Worm (Caenorhabditis elegans) whole organism, L3 larva: ENCODE results near the gene srbc-11.

Experiments
- R02D3.7 ChIP-seq: fragments of 150-350 bp; optimal IDR thresholded peaks from 2 replicates; lab custom pipeline; 2014; ENCODE audit warnings: missing biosample characterization, missing genetic modification characterization
- aly-2 ChIP-seq: fragments of 150-350 bp; optimal IDR thresholded peaks from 2 replicates; lab custom pipeline; 2014; ENCODE audit warnings: missing biosample characterization, missing genetic modification characterization
- ama-1 ChIP-seq: fragments of 150-350 bp; optimal IDR thresholded peaks from 2 replicates; lab custom pipeline; 2018
- ceh-16 ChIP-seq: sonication (generic microtip); optimal IDR thresholded peaks from 2 replicates; lab custom pipeline; 2017; ENCODE audit warnings: missing biosample characterization, missing genetic modification characterization
- ceh-82 ChIP-seq: fragments of 150-350 bp; optimal IDR thresholded peaks from 2 replicates; lab custom pipeline; 2014; ENCODE audit warnings: missing biosample characterization, missing genetic modification characterization
- ceh-9 ChIP-seq: sonication (generic microtip); optimal IDR thresholded peaks from 2 replicates; lab custom pipeline; 2018; ENCODE audit warnings: missing biosample characterization, missing genetic modification characterization
- daf-12 ChIP-seq: fragments of 150-350 bp; optimal IDR thresholded peaks from 2 replicates; lab custom pipeline; 2014; ENCODE audit warnings: missing biosample characterization, missing genetic modification reagents, missing genetic modification characterization
- egl-27 ChIP-seq: sonication (generic microtip); optimal IDR thresholded peaks from 4 replicates; lab custom pipeline; 2017; ENCODE audit warnings: missing biosample characterization, missing genetic modification reagents, missing genetic modification characterization
- elt-1 ChIP-seq: fragments of 150-350 bp; optimal IDR thresholded peaks from 2 replicates; lab custom pipeline; 2014; ENCODE audit warnings: missing biosample characterization, missing genetic modification characterization
- elt-2 ChIP-seq: sonication (generic microtip); optimal IDR thresholded peaks from 2 replicates; lab custom pipeline; 2016; ENCODE audit warnings: missing genetic modification reagents, mild to moderate bottlenecking, missing genetic modification characterization, missing compliant biosample characterization
- elt-3 ChIP-seq, 3 experiments: fragments of 150-350 bp in 1 of 3; sonication (generic microtip) in 2 of 3; optimal IDR thresholded peaks; 2 replicates in 2 of 3; 4 replicates in 1 of 3; lab custom pipeline; 2014 to 2017; ENCODE audit warnings: missing biosample characterization in 3 of 3, missing genetic modification characterization in 3 of 3
- eor-1 ChIP-seq, 2 experiments: fragments of 150-350 bp; optimal IDR thresholded peaks; 2 replicates each; lab custom pipeline; 2014 to 2018; ENCODE audit warnings: missing biosample characterization in 2 of 2, missing genetic modification characterization in 2 of 2
- fkh-10 ChIP-seq: sonication (generic microtip); optimal IDR thresholded peaks from 2 replicates; lab custom pipeline; 2017; ENCODE audit warnings: missing biosample characterization, missing genetic modification reagents, missing genetic modification characterization
- fkh-2 ChIP-seq: fragments of 150-350 bp; optimal IDR thresholded peaks from 2 replicates; lab custom pipeline; 2014; ENCODE audit warnings: missing biosample characterization, missing genetic modification reagents, missing genetic modification characterization
- hmg-11 ChIP-seq: sonication (generic microtip); optimal IDR thresholded peaks from 2 replicates; lab custom pipeline; 2016; ENCODE audit warnings: missing genetic modification characterization, missing compliant biosample characterization
- jun-1 ChIP-seq: fragments of 150-350 bp; optimal IDR thresholded peaks from 2 replicates; lab custom pipeline; 2014; ENCODE audit warnings: missing biosample characterization, missing genetic modification reagents, missing genetic modification characterization
- lin-15B ChIP-seq: fragments of 150-350 bp; optimal IDR thresholded peaks from 2 replicates; lab custom pipeline; 2014; ENCODE audit warnings: missing biosample characterization, missing genetic modification characterization
- lin-39 ChIP-seq: fragments of 150-350 bp; optimal IDR thresholded peaks from 2 replicates; lab custom pipeline; 2018; ENCODE audit warnings: missing biosample characterization, missing genetic modification reagents, missing genetic modification characterization
- lsy-12 ChIP-seq: sonication (generic microtip); optimal IDR thresholded peaks from 2 replicates; lab custom pipeline; 2016; ENCODE audit warnings: mild to moderate bottlenecking, missing genetic modification characterization, missing compliant biosample characterization
- mdl-1 ChIP-seq: fragments of 150-350 bp; optimal IDR thresholded peaks from 2 replicates; lab custom pipeline; 2014; ENCODE audit warnings: missing biosample characterization, missing genetic modification characterization
- mml-1 ChIP-seq: fragments of 150-350 bp; sonication (generic microtip); optimal IDR thresholded peaks from 3 replicates; lab custom pipeline; 2014; ENCODE audit warnings: missing biosample characterization, missing genetic modification characterization
- nfya-1 ChIP-seq: sonication (generic microtip); optimal IDR thresholded peaks from 2 replicates; lab custom pipeline; 2017; ENCODE audit warnings: missing genetic modification characterization, mild to moderate bottlenecking, missing compliant biosample characterization, antibody characterized with exemption, moderate library complexity; ENCODE audit not compliant: insufficient read depth
- nhr-11 ChIP-seq: fragments of 150-350 bp; optimal IDR thresholded peaks from 2 replicates; lab custom pipeline; 2014; ENCODE audit warnings: missing biosample characterization, missing genetic modification characterization
- nhr-23 ChIP-seq: fragments of 150-350 bp; optimal IDR thresholded peaks from 2 replicates; lab custom pipeline; 2014; ENCODE audit warnings: missing biosample characterization, missing genetic modification reagents, missing genetic modification characterization
- nhr-237 ChIP-seq: fragments of 150-350 bp; optimal IDR thresholded peaks from 2 replicates; lab custom pipeline; 2014; ENCODE audit warnings: missing biosample characterization, missing genetic modification characterization
- nhr-25 ChIP-seq: sonication (generic microtip); optimal IDR thresholded peaks from 2 replicates; lab custom pipeline; 2017; ENCODE audit warnings: missing biosample characterization, missing genetic modification characterization
- nhr-67 ChIP-seq: fragments of 150-350 bp; optimal IDR thresholded peaks from 2 replicates; lab custom pipeline; 2014; ENCODE audit warnings: missing biosample characterization, missing genetic modification characterization
- pha-4 ChIP-seq: fragments of 150-350 bp; optimal IDR thresholded peaks from 2 replicates; lab custom pipeline; 2014; ENCODE audit warnings: missing biosample characterization, missing genetic modification reagents, missing genetic modification characterization
- pqm-1 ChIP-seq: fragments of 150-350 bp; optimal IDR thresholded peaks from 2 replicates; lab custom pipeline; 2017; ENCODE audit warnings: missing biosample characterization, missing genetic modification characterization, inconsistent platforms
- sea-2 ChIP-seq: fragments of 150-350 bp; sonication (generic microtip); optimal IDR thresholded peaks from 4 replicates; lab custom pipeline; 2014; ENCODE audit warnings: missing biosample characterization, missing genetic modification reagents, missing genetic modification characterization
- skn-1 ChIP-seq: fragments of 150-350 bp; optimal IDR thresholded peaks from 2 replicates; lab custom pipeline; 2014; ENCODE audit warnings: missing biosample characterization, missing genetic modification characterization
- unc-39 ChIP-seq: sonication (generic microtip); optimal IDR thresholded peaks from 4 replicates; lab custom pipeline; 2017; ENCODE audit warnings: missing biosample characterization, missing genetic modification characterization
- unc-62 ChIP-seq: fragments of 150-350 bp; sonication (generic microtip); optimal IDR thresholded peaks from 4 replicates; lab custom pipeline; 2014; ENCODE audit warnings: missing biosample characterization, missing genetic modification reagents, missing genetic modification characterization
- zag-1 ChIP-seq: fragments of 150-350 bp; optimal IDR thresholded peaks from 2 replicates; lab custom pipeline; 2014; ENCODE audit warnings: missing biosample characterization, missing genetic modification characterization
- ztf-4 ChIP-seq: fragments of 150-350 bp; optimal IDR thresholded peaks from 2 replicates; lab custom pipeline; 2014; ENCODE audit warnings: missing biosample characterization, missing genetic modification characterization

The srbc-11 gene

DNA sequence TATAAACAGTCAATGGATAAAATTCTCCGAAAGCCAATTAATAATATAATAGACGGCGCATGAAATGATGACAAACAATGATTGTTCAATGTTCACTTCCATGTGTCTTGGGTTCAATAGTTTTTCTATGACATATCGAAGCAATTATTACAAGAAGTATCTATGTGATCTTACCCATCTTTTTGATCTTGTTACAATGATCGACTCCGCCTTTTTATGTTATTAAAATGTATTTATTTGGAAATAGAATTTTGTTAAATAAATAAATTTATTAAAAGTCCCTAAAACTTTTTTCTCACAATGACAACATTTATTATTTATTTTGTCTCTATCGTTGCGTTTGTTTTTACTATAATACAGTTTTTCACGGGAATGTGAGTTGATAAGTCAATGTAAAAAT lies 34.8 kb upstream of the srbc-11 start, which contains the start of gene swt-2:
Gene swt-2 (plus strand): TSS at position 301 of the 400 bp plus-strand sequence.
- no peak for TF ChIP-seq daf-12 (tag; lab: Kevin White, UChicago)

DNA sequence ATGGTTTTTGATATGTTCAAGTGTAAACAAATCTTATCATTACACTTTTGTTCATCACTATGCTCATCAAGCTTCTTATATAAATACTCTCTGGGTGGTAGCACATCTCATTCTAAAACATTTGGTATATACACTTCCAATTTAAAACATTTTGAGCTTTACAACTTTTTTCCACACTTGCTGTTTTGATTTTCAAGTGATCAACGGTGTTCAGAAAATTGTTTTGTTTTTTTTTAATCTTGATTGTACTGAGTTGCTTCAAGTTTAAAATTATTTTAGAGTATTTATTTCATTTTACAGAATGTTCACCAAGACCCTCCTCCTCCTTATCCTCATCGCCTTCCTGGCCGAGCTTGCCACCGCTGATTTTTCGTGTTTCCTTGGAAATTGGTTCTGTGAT lies 33.7 kb upstream of the srbc-11 start, which contains the start of gene C54F6.5:
Gene C54F6.5 (plus strand): TSS at position 301 of the 400 bp plus-strand sequence.
- TF ChIP-seq mml-1 (tag; lab: Kevin White, UChicago) (no peak), mdl-1 (tag; lab: Kevin White, UChicago) (no peak), nhr-67 (tag; lab: Kevin White, UChicago) (no peak), lsy-12 (tag; lab: Kevin White, UChicago) (no peak), unc-62 (GFP tag; lab: Kevin White, UChicago) (no peak)

DNA sequence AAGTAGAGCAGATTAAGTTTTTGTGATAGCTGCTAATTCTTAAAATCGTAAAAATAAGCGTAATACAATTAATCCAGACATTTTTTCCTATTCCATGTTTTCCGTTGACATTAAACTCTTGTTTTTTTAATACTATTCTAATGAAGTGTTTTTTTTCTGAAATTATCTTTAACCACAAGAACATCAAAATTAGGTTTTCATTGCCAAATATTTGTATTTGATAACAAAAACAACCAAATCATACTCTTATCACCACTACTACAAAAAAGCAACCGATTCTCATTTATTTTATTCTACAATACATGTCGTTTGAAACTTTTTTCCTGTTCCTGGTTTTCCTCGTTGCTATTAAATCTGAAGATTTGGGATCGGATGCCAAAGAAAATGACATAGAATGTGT lies 32.1 kb upstream of the srbc-11 start, which contains the start of gene C54F6.17:
Gene C54F6.17 (plus strand): TSS at position 301 of the 400 bp plus-strand sequence.
- TF ChIP-seq fkh-10 (GFP tag; lab: Kevin White, UChicago), result no peak
- TF ChIP-seq aly-2, result no peak
- no peak for TF ChIP-seq nhr-23
- TF ChIP-seq hmg-11 (tag; lab: Kevin White, UChicago), result no peak

DNA sequence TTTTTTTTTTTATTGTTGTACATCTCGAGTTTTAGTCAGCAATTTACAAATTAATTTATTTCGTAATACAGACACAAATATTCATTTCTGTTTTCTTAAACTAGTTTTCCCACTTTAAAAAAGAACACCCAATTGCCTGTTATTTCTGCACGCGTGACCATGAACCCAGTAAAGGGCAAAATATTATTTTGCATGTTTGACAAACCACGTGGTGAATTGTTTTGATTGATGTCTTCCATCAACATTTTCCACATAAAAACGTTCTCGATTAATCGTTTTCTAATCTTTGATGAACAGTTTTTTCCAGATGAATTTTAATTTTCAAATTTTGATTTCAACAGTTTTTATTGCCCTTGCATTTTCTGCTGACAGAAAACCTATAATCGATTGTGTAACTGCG lies 30.6 kb upstream of the srbc-11 start, which contains the start of gene C54F6.18:
Gene C54F6.18 (plus strand): TSS at position 301 of the 400 bp plus-strand sequence.
- TF ChIP-seq ztf-4 (tag; lab: Kevin White, UChicago) (no peak), R02D3.7 (no peak), sea-2 (GFP tag; lab: Kevin White, UChicago) (no peak)

DNA sequence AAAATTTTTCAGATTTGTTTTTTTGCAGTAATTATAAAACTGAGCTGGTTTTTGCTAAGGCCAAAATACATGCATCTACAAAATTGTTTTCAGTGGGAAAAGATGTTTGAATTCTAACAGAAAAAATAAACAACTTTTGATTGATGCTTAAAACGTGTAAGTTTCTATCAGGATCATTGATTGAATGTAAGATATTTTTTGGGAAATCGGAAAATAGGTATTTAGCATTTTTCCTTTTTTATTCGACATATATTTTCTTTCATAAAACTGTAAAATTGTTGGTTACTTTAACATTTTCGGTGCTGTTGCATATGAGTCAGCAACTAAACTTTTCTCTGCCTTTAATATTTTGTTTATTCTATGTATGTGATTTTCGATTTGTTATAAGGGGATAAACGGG lies 29.4 kb upstream of the srbc-11 start, which contains the start of gene C54F6.20:
Gene C54F6.20 (plus strand): TSS at position 301 of the 400 bp plus-strand sequence.
- TF ChIP-seq ceh-9 (tag; lab: Kevin White, UChicago), result no peak
- no peak for TF ChIP-seq unc-39 (tag; lab: Kevin White, UChicago)
- no peak for TF ChIP-seq elt-3 (tag; optimal IDR thresholded peaks at IDR 0.05; lab: Kevin White, UChicago)
- no peak for TF ChIP-seq zag-1 (tag; lab: Kevin White, UChicago)
- no peak for TF ChIP-seq hmg-11 (tag; lab: Kevin White, UChicago)
- no peak for TF ChIP-seq aly-2
- TF ChIP-seq nhr-25, result no peak
- no peak for TF ChIP-seq unc-62 (GFP tag; lab: Kevin White, UChicago)
- no peak for TF ChIP-seq mml-1 (tag; lab: Kevin White, UChicago)
- TF ChIP-seq nfya-1, result no peak
- no peak for TF ChIP-seq skn-1 (tag; lab: Kevin White, UChicago)
- TF ChIP-seq ceh-82 (tag; lab: Kevin White, UChicago), result no peak
- TF ChIP-seq ama-1, result no peak
- TF ChIP-seq jun-1 (tag; lab: Kevin White, UChicago), result no peak
- TF ChIP-seq nhr-237 (tag; lab: Kevin White, UChicago), result no peak
- TF ChIP-seq elt-1 (tag; lab: Kevin White, UChicago), result no peak
- no peak for TF ChIP-seq egl-27 (tag; lab: Kevin White, UChicago)
- TF ChIP-seq mdl-1 (tag; lab: Kevin White, UChicago), result no peak
- no peak for TF ChIP-seq eor-1 (tag; optimal IDR thresholded peaks at IDR 0.05; lab: Kevin White, UChicago)
- TF ChIP-seq lin-39, result no peak

DNA sequence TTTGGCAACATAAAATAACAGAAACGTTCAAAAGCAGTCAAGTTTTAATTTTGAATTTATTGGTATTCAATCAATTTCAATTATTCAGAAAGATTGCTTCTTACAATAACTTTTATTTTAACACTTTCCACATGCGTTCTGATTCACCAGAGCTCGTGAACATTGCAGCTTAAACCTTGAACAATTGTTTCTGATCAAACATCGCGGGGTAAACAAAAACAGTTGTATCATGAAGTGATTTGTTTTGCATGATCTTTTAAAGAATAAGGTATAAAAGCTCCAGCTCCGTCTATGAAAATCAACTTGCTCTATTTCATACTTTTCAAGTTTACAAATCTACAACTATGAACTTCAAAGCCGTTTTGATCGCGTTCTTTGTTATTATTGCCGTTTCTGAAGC lies 28.3 kb upstream of the srbc-11 start, which contains the start of gene C54F6.6:
Gene C54F6.6 (plus strand): TSS at position 301 of the 400 bp plus-strand sequence.
- no peak for TF ChIP-seq elt-2 (tag; lab: Kevin White, UChicago)
- no peak for TF ChIP-seq jun-1 (tag; lab: Kevin White, UChicago)
- TF ChIP-seq ceh-16 (tag; lab: Kevin White, UChicago), result no peak
- no peak for TF ChIP-seq ama-1
- no peak for TF ChIP-seq hmg-11 (tag; lab: Kevin White, UChicago)
- TF ChIP-seq nfya-1, result no peak
- TF ChIP-seq nhr-67 (tag; lab: Kevin White, UChicago), result no peak
- no peak for TF ChIP-seq daf-12 (tag; lab: Kevin White, UChicago)
- no peak for TF ChIP-seq lin-15B (tag; lab: Kevin White, UChicago)
- TF ChIP-seq eor-1 (tag; optimal IDR thresholded peaks at IDR 0.05; lab: Kevin White, UChicago), result no peak
- TF ChIP-seq egl-27 (tag; lab: Kevin White, UChicago), result no peak
- TF ChIP-seq ztf-4 (tag; lab: Kevin White, UChicago), result no peak
- TF ChIP-seq zag-1 (tag; lab: Kevin White, UChicago), result no peak
- TF ChIP-seq R02D3.7, result no peak
- TF ChIP-seq nhr-11, result no peak
- no peak for TF ChIP-seq pha-4
- TF ChIP-seq sea-2 (GFP tag; lab: Kevin White, UChicago), result no peak
- no peak for TF ChIP-seq pqm-1 (tag; lab: Kevin White, UChicago)
- TF ChIP-seq fkh-2, result no peak
- TF ChIP-seq nhr-25, result no peak
